Worm (Caenorhabditis elegans): ENCODE data around the gene F59D12.2.

DNA sequence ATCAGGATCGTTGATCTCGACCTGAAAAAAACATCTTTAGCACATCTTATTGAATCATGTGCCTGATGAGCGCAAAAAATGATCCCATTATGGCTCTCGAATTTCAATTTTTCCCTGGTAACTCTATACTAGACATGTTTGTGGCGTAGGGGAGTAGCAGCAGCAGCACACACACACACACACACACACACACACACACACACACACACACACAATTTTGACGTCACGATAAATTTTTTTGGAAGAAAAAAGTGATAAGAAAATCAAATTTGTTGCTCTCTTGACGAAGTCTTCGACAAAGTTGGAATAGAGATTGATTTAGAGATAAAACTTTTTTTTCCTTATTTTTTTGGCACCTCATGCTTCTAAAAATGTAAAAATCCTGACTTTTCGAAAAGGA is 45.9 kb downstream of the F59D12.2 start:
- no peak for TF ChIP-seq pag-3 (tag; optimal IDR thresholded peaks at IDR 0.05; ENCODE audit: borderline replicate concordance, insufficient read depth)
- TF ChIP-seq sox-4 (tag; optimal IDR thresholded peaks at IDR 0.05): no peak
- no peak for TF ChIP-seq lin-15B (tag; optimal IDR thresholded peaks at IDR 0.05)
- TF ChIP-seq zag-1 (tag; optimal IDR thresholded peaks at IDR 0.05): no peak
- no peak for TF ChIP-seq aha-1 (tag; optimal IDR thresholded peaks at IDR 0.05)
- no peak for TF ChIP-seq lir-3 (tag; optimal IDR thresholded peaks at IDR 0.05; ENCODE audit: poor library complexity)
- no peak for TF ChIP-seq F16B12.6 (tag; optimal IDR thresholded peaks at IDR 0.05)
- no peak for TF ChIP-seq skn-1 (tag; optimal IDR thresholded peaks at IDR 0.05)

All from whole organism, L1 larva.